Fruit fly (Drosophila melanogaster) whole organism, embryonic: ENCODE results near the gene NimB5.

Experiments used
- Abd-B ChIP-seq: fragments of 200-800 bp; sonication (Bioruptor generic); optimal IDR thresholded peaks from 2 replicates; lab custom pipeline; 2018; ENCODE audit warnings: missing biosample characterization, mild to moderate bottlenecking, missing genetic modification characterization, moderate library complexity
- Adf1 ChIP-seq: fragments of 200-800 bp; sonication (Bioruptor generic); IDR thresholded peaks from 2 replicates; pipeline ENCODE4 v1.3.6; 2022; ENCODE audit warnings: missing biosample characterization, missing genetic modification characterization
- Antp ChIP-seq: fragments of 200-800 bp; sonication (Bioruptor generic); optimal IDR thresholded peaks from 3 replicates; lab custom pipeline; 2016; ENCODE audit warnings: missing biosample characterization, missing genetic modification characterization
- CG12391 ChIP-seq: fragments of 200-800 bp; sonication (Bioruptor generic); optimal IDR thresholded peaks from 3 replicates; lab custom pipeline; 2018; ENCODE audit warnings: missing biosample characterization, mild to moderate bottlenecking, missing genetic modification characterization, moderate library complexity
- CG12769 ChIP-seq: fragments of 200-800 bp; sonication (Bioruptor generic); optimal IDR thresholded peaks from 2 replicates; lab custom pipeline; 2019; ENCODE audit warnings: missing biosample characterization, mild to moderate bottlenecking, missing genetic modification characterization, moderate library complexity
- CG14860 ChIP-seq: fragments of 200-800 bp; sonication (Bioruptor generic); IDR thresholded peaks from 3 replicates; pipeline ENCODE4 v1.3.6; 2022; ENCODE audit warnings: missing biosample characterization, missing genetic modification characterization; ENCODE audit not compliant: partially characterized antibody
- CG1647 ChIP-seq: fragments of 200-800 bp; sonication (Bioruptor generic); optimal IDR thresholded peaks from 3 replicates; lab custom pipeline; 2016; ENCODE audit warnings: missing biosample characterization, missing genetic modification characterization
- CG16863 ChIP-seq: fragments of 200-800 bp; sonication (Bioruptor generic); optimal IDR thresholded peaks from 3 replicates; lab custom pipeline; 2016; ENCODE audit warnings: missing biosample characterization, missing genetic modification characterization
- CG17361 ChIP-seq: fragments of 200-800 bp; sonication (Bioruptor generic); IDR thresholded peaks from 3 replicates; pipeline ENCODE4 v1.3.6; 2022; ENCODE audit warnings: missing biosample characterization, missing genetic modification characterization
- CG17912 ChIP-seq: fragments of 200-800 bp; sonication (Bioruptor generic); optimal IDR thresholded peaks from 2 replicates; lab custom pipeline; 2018; ENCODE audit warnings: missing biosample characterization, mild to moderate bottlenecking, missing genetic modification characterization
- CG18011 ChIP-seq: fragments of 200-800 bp; sonication (Bioruptor generic); optimal IDR thresholded peaks from 2 replicates; lab custom pipeline; 2017; ENCODE audit warnings: missing biosample characterization, missing genetic modification characterization, mild to moderate bottlenecking, moderate library complexity, missing genotype
- CG18476 ChIP-seq: fragments of 200-800 bp; sonication (Bioruptor generic); optimal IDR thresholded peaks from 2 replicates; lab custom pipeline; 2016; ENCODE audit warnings: missing biosample characterization, mild to moderate bottlenecking, missing genetic modification characterization
- CG18764 ChIP-seq: fragments of 200-800 bp; sonication (Bioruptor generic); optimal IDR thresholded peaks from 3 replicates; lab custom pipeline; 2016; ENCODE audit warnings: missing biosample characterization, missing genetic modification characterization
- CG2129 ChIP-seq: fragments of 200-800 bp; sonication (Bioruptor generic); IDR thresholded peaks from 2 replicates; pipeline ENCODE4 v1.3.6; 2022; ENCODE audit warnings: missing biosample characterization, missing genetic modification characterization; ENCODE audit not compliant: partially characterized antibody
- CG2712 ChIP-seq: fragments of 200-800 bp; optimal IDR thresholded peaks from 3 replicates; lab custom pipeline; 2019; ENCODE audit warnings: missing biosample characterization, mild to moderate bottlenecking, missing genetic modification characterization, moderate library complexity
- CG31365 ChIP-seq: fragments of 200-800 bp; sonication (Bioruptor generic); optimal IDR thresholded peaks from 2 replicates; lab custom pipeline; 2018; ENCODE audit warnings: missing biosample characterization, mild to moderate bottlenecking, missing genetic modification characterization
- CG31388 ChIP-seq: fragments of 200-800 bp; sonication (Bioruptor generic); optimal IDR thresholded peaks from 2 replicates; lab custom pipeline; 2016; ENCODE audit warnings: missing biosample characterization, missing genetic modification characterization
- CG33213 ChIP-seq: fragments of 200-800 bp; sonication (Bioruptor generic); optimal IDR thresholded peaks from 3 replicates; lab custom pipeline; 2016; ENCODE audit warnings: missing biosample characterization, missing genetic modification characterization
- CG33557 ChIP-seq: fragments of 200-800 bp; sonication (Bioruptor generic); optimal IDR thresholded peaks from 2 replicates; lab custom pipeline; 2019; ENCODE audit warnings: missing biosample characterization, mild to moderate bottlenecking, missing genetic modification characterization, moderate library complexity
- CG4360 ChIP-seq: fragments of 200-800 bp; sonication (Bioruptor generic); IDR thresholded peaks from 2 replicates; pipeline ENCODE4 v1.3.6; 2022; ENCODE audit warnings: missing biosample characterization, missing genetic modification characterization
- CG6854 ChIP-seq: fragments of 200-800 bp; sonication (Bioruptor generic); optimal IDR thresholded peaks from 3 replicates; lab custom pipeline; 2017; ENCODE audit warnings: missing biosample characterization, mild to moderate bottlenecking, missing genetic modification characterization
- CG7745 ChIP-seq: fragments of 200-800 bp; sonication (Bioruptor generic); optimal IDR thresholded peaks from 2 replicates; lab custom pipeline; 2018; ENCODE audit warnings: missing biosample characterization, mild to moderate bottlenecking, missing genetic modification characterization, moderate library complexity
- CG8478 ChIP-seq: fragments of >200 bp; optimal IDR thresholded peaks from 2 replicates; lab custom pipeline; 2018
- CG9932 ChIP-seq: fragments of 200-800 bp; sonication (Bioruptor generic); IDR thresholded peaks from 2 replicates; pipeline ENCODE4 v1.3.6; 2022; ENCODE audit warnings: missing biosample characterization, missing genetic modification characterization
- Dad ChIP-seq: fragments of 200-800 bp; sonication (Bioruptor generic); optimal IDR thresholded peaks from 3 replicates; lab custom pipeline; 2016; ENCODE audit warnings: missing biosample characterization, missing genetic modification characterization
- Dfd ChIP-seq, 2 experiments: fragments of >200 bp; optimal IDR thresholded peaks; 2 replicates each; lab custom pipeline; 2017; ENCODE audit warnings: missing biosample characterization in 2 of 2, missing genetic modification characterization in 2 of 2
- Dip3 ChIP-seq: fragments of 200-800 bp; sonication (Bioruptor generic); optimal IDR thresholded peaks from 3 replicates; lab custom pipeline; 2016; ENCODE audit warnings: missing biosample characterization, missing genetic modification characterization
- E2f1 ChIP-seq: fragments of 200-800 bp; sonication (Bioruptor generic); IDR thresholded peaks from 2 replicates; pipeline ENCODE4 v1.3.6; 2022; ENCODE audit warnings: missing biosample characterization, missing genetic modification characterization
- H15 ChIP-seq: fragments of 200-800 bp; sonication (Bioruptor generic); IDR thresholded peaks from 3 replicates; pipeline ENCODE4 v1.3.6; 2022; ENCODE audit warnings: missing biosample characterization, missing genetic modification characterization
- HLHmδ ChIP-seq: fragments of 200-800 bp; sonication (Bioruptor generic); optimal IDR thresholded peaks from 2 replicates; lab custom pipeline; 2018; ENCODE audit warnings: missing biosample characterization, mild to moderate bottlenecking, missing genetic modification characterization, moderate library complexity
- HmgD ChIP-seq: fragments of 200-800 bp; sonication (Bioruptor generic); optimal IDR thresholded peaks from 3 replicates; lab custom pipeline; 2016; ENCODE audit warnings: missing biosample characterization, missing genetic modification characterization
- HmgZ ChIP-seq: fragments of 200-800 bp; sonication (Bioruptor generic); optimal IDR thresholded peaks from 2 replicates; lab custom pipeline; 2018; ENCODE audit warnings: missing biosample characterization, mild to moderate bottlenecking, missing genetic modification characterization
- NK7.1 ChIP-seq: fragments of 200-800 bp; sonication (Bioruptor generic); optimal IDR thresholded peaks from 3 replicates; lab custom pipeline; 2016; ENCODE audit warnings: missing biosample characterization, missing genetic modification characterization
- Opbp ChIP-seq: fragments of 200-800 bp; sonication (Bioruptor generic); IDR thresholded peaks from 3 replicates; pipeline ENCODE4 v1.3.6; 2022; ENCODE audit warnings: missing biosample characterization, missing genetic modification characterization; ENCODE audit not compliant: partially characterized antibody
- Pdp1 ChIP-seq, 2 experiments: fragments of 200-800 bp; sonication (Bioruptor generic); optimal IDR thresholded peaks; 3 replicates each; lab custom pipeline; 2016; ENCODE audit warnings: missing biosample characterization in 2 of 2, missing genetic modification characterization in 2 of 2, mild to moderate bottlenecking in 1 of 2, moderate library complexity in 1 of 2
- Usf ChIP-seq: fragments of 200-800 bp; sonication (Bioruptor generic); optimal IDR thresholded peaks from 2 replicates; lab custom pipeline; 2017; ENCODE audit warnings: missing genotype, missing biosample characterization, missing genetic modification characterization
- ab ChIP-seq: fragments of 200-800 bp; sonication (Bioruptor generic); optimal IDR thresholded peaks from 2 replicates; lab custom pipeline; 2016; ENCODE audit warnings: missing biosample characterization, missing genetic modification characterization
- abd-A ChIP-seq: fragments of 200-800 bp; sonication (Bioruptor generic); optimal IDR thresholded peaks from 3 replicates; lab custom pipeline; 2019; ENCODE audit warnings: missing biosample characterization, mild to moderate bottlenecking, missing genetic modification characterization, moderate library complexity
- ato ChIP-seq: fragments of 200-800 bp; sonication (Bioruptor generic); IDR thresholded peaks from 2 replicates; pipeline ENCODE4 v1.3.6; 2022; ENCODE audit warnings: missing biosample characterization, missing genetic modification characterization; ENCODE audit not compliant: partially characterized antibody
- ci ChIP-seq: fragments of 200-800 bp; sonication (Bioruptor generic); IDR thresholded peaks from 3 replicates; pipeline ENCODE4 v1.3.6; 2022; ENCODE audit warnings: missing biosample characterization, missing genetic modification characterization
- danr ChIP-seq: fragments of 200-800 bp; sonication (Bioruptor generic); IDR thresholded peaks from 2 replicates; pipeline ENCODE4 v1.3.6; 2022; ENCODE audit warnings: missing biosample characterization, missing genetic modification characterization
- eyg ChIP-seq: fragments of 200-800 bp; sonication (Bioruptor generic); optimal IDR thresholded peaks from 3 replicates; lab custom pipeline; 2016; ENCODE audit warnings: missing biosample characterization, missing genetic modification characterization
- ftz-f1 ChIP-seq: fragments of 200-800 bp; sonication (Bioruptor generic); optimal IDR thresholded peaks from 2 replicates; lab custom pipeline; 2016; ENCODE audit warnings: missing biosample characterization, missing genetic modification characterization
- jumu ChIP-seq: fragments of 200-800 bp; sonication (Bioruptor generic); optimal IDR thresholded peaks from 3 replicates; lab custom pipeline; 2016; ENCODE audit warnings: missing biosample characterization, missing genetic modification characterization
- nerfin-2 ChIP-seq: fragments of 200-800 bp; sonication (Bioruptor generic); IDR thresholded peaks from 2 replicates; pipeline ENCODE4 v1.3.6; 2022; ENCODE audit warnings: missing biosample characterization, missing genetic modification characterization; ENCODE audit not compliant: partially characterized antibody
- ranshi ChIP-seq: fragments of 200-800 bp; sonication (Bioruptor generic); IDR thresholded peaks from 2 replicates; pipeline ENCODE4 v1.3.6; 2022; ENCODE audit warnings: missing biosample characterization, missing genetic modification characterization
- rib ChIP-seq: fragments of 200-800 bp; sonication (Bioruptor generic); IDR thresholded peaks from 2 replicates; pipeline ENCODE4 v1.3.6; 2022; ENCODE audit warnings: missing biosample characterization, missing genetic modification characterization
- slou ChIP-seq: fragments of 200-800 bp; sonication (Bioruptor generic); optimal IDR thresholded peaks from 3 replicates; lab custom pipeline; 2016; ENCODE audit warnings: missing biosample characterization, missing genetic modification characterization
- tll ChIP-seq, 2 experiments: fragments of 200-800 bp in 1 of 2; fragments of >200 bp in 1 of 2; sonication (Bioruptor generic) in 1 of 2; optimal IDR thresholded peaks; 2 replicates each; lab custom pipeline; 2017 to 2019; ENCODE audit warnings: missing biosample characterization in 2 of 2, missing genetic modification characterization in 2 of 2, mild to moderate bottlenecking in 1 of 2, moderate library complexity in 1 of 2
- usp ChIP-seq: fragments of >200 bp; optimal IDR thresholded peaks from 2 replicates; lab custom pipeline; 2017; ENCODE audit warnings: missing biosample characterization, missing genetic modification characterization
- z ChIP-seq: fragments of 200-800 bp; sonication (Bioruptor generic); IDR thresholded peaks from 3 replicates; pipeline ENCODE4 v1.3.6; 2022; ENCODE audit warnings: missing biosample characterization, missing genetic modification characterization

NimB5 gene

DNA sequence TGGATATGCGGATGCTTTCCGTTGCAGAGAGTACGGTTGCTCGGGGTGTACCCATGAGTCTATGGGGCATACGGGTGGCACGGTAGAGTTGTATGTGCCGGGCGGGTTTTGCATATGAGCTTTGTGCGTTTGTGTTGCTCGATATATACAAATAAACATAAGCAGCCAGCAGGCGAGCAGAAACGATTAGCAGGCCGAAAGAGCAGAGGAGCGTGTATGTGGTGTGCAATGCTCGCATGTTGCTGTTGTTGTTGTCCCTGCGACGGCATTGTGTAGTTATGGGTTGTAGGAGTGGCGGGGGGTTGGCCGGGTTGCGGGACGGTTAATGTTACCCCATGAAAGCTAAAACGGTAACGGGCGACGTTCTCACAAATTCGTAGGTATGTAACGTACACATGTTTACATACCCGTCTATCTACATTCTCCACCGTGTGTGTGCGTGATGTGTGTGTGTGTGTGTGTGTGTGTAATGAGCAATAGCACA lies 51.7 kb downstream of the NimB5 start (continued):
- peak; percentile 58; the same call in 1 of the 2 replicates for TF ChIP-seq Adf1
- no peak for TF ChIP-seq CG17361 (GFP tag; lab: Robert Waterston, UW)
- no peak for TF ChIP-seq CG6854 (GFP tag; lab: Kevin White, UChicago)
- no peak for TF ChIP-seq CG18476
- TF ChIP-seq CG14860: peak; percentile 49; the same call in 1 of the 3 replicates
- TF ChIP-seq HLHmδ (GFP tag; lab: Kevin White, UChicago): peak; percentile 94
- no peak for TF ChIP-seq jumu (GFP tag; lab: Kevin White, UChicago)
- TF ChIP-seq CG2129 (GFP tag; lab: Robert Waterston, UW): 0 out of 2 replicates have a peak, but pooled peaks have one; percentile 14
- peak; percentile 95 for TF ChIP-seq CG4360 (GFP tag; lab: Robert Waterston, UW)
- no peak for TF ChIP-seq CG18764 (GFP tag; lab: Kevin White, UChicago)
- no peak for TF ChIP-seq CG18011
- peak in 1 of 2 experiments; percentile 67 for TF ChIP-seq Pdp1 (GFP tag; optimal IDR thresholded peaks at IDR 0.05; lab: Kevin White, UChicago)
- no peak for TF ChIP-seq Usf (GFP tag; lab: Kevin White, UChicago)
- peak; percentile 50; the same call in 1 of the 2 replicates for TF ChIP-seq ato
- TF ChIP-seq Antp (GFP tag; lab: Kevin White, UChicago): no peak
- TF ChIP-seq CG31365 (tag; lab: Kevin White, UChicago): peak; percentile 17
- no peak for TF ChIP-seq slou (GFP tag; lab: Kevin White, UChicago)
- TF ChIP-seq HmgD (GFP tag; lab: Kevin White, UChicago): peak; percentile 77
- TF ChIP-seq tll (GFP tag; optimal IDR thresholded peaks at IDR 0.05; lab: Kevin White, UChicago): no peak
- no peak for TF ChIP-seq CG16863 (GFP tag; lab: Kevin White, UChicago)
- peak; percentile 68 for TF ChIP-seq nerfin-2
- peak; percentile 21 for TF ChIP-seq ab (GFP tag; lab: Kevin White, UChicago)
- peak; percentile 77 for TF ChIP-seq ftz-f1 (GFP tag; lab: Kevin White, UChicago)
- no peak for TF ChIP-seq CG7745 (tag; lab: Kevin White, UChicago)
- TF ChIP-seq CG31388 (GFP tag; lab: Kevin White, UChicago): no peak
- TF ChIP-seq Opbp: 0 out of 3 replicates have a peak, but pooled peaks have one; percentile 27
- peak; percentile 74 for TF ChIP-seq rib (GFP tag; lab: Robert Waterston, UW)
- no peak for TF ChIP-seq CG9932 (GFP tag; lab: Robert Waterston, UW)
- TF ChIP-seq CG1647 (GFP tag; lab: Kevin White, UChicago): peak; percentile 9
- TF ChIP-seq CG12769 (tag; lab: Kevin White, UChicago): peak; percentile 96
- TF ChIP-seq eyg (GFP tag; lab: Kevin White, UChicago): peak; percentile 27
- TF ChIP-seq CG2712 (tag; lab: Kevin White, UChicago): no peak
- no peak for TF ChIP-seq Dip3 (GFP tag; lab: Kevin White, UChicago)
- TF ChIP-seq H15 (GFP tag; lab: Robert Waterston, UW): no peak
- TF ChIP-seq NK7.1 (GFP tag; lab: Kevin White, UChicago): no peak
- no peak for TF ChIP-seq E2f1 (GFP tag; lab: Robert Waterston, UW)
- TF ChIP-seq danr (GFP tag; lab: Robert Waterston, UW): no peak
- no peak for TF ChIP-seq CG33557 (GFP tag; lab: Kevin White, UChicago)
- peak; percentile 30 for TF ChIP-seq HmgZ
- peak in 1 of 2 experiments; percentile 66 for TF ChIP-seq Dfd (GFP tag; optimal IDR thresholded peaks at IDR 0.05; lab: Kevin White, UChicago)
- TF ChIP-seq CG33213 (GFP tag; lab: Kevin White, UChicago): no peak
- peak; percentile 99 for TF ChIP-seq abd-A (tag; lab: Kevin White, UChicago)
- no peak for TF ChIP-seq ranshi (GFP tag; lab: Robert Waterston, UW)
- no peak for TF ChIP-seq usp (GFP tag; lab: Kevin White, UChicago)
- TF ChIP-seq CG12391 (tag; lab: Kevin White, UChicago): no peak
- TF ChIP-seq Dad (GFP tag; lab: Kevin White, UChicago): peak; percentile 8
- TF ChIP-seq CG17912 (GFP tag; lab: Kevin White, UChicago): peak; percentile 4
- no peak for TF ChIP-seq Abd-B (GFP tag; lab: Kevin White, UChicago)
- TF ChIP-seq CG8478 (lab: Kevin White, UChicago): peak; percentile 68
- TF ChIP-seq ci (GFP tag; lab: Robert Waterston, UW): peak; percentile 50; the same call in 2 of the 3 replicates
- TF ChIP-seq z: 0 out of 3 replicates have a peak, but pooled peaks have one; percentile 48
